Worm (Caenorhabditis elegans) whole organism, early embryonic: ENCODE data around the gene ech-2.

Source experiments
- F13C5.2 ChIP-seq: sonication (generic microtip); optimal IDR thresholded peaks from 2 replicates; lab custom pipeline; 2017; ENCODE audit warnings: mild to moderate bottlenecking, missing genetic modification characterization, inconsistent platforms, missing compliant biosample characterization
- aly-1 ChIP-seq: sonication (generic microtip); optimal IDR thresholded peaks from 2 replicates; lab custom pipeline; 2016; ENCODE audit warnings: missing genetic modification characterization, missing compliant biosample characterization
- ama-1 ChIP-seq: fragments of 150-350 bp; optimal IDR thresholded peaks from 2 replicates; lab custom pipeline; 2014
- ceh-13 ChIP-seq: fragments of 200-800 bp; sonication (Bioruptor generic); optimal IDR thresholded peaks from 2 replicates; lab custom pipeline; 2018; ENCODE audit warnings: mild to moderate bottlenecking, missing genetic modification characterization, missing compliant biosample characterization
- ceh-36 ChIP-seq: sonication (generic microtip); optimal IDR thresholded peaks from 2 replicates; lab custom pipeline; 2016; ENCODE audit warnings: missing genetic modification characterization, inconsistent platforms, missing compliant biosample characterization
- ets-7 ChIP-seq: sonication (generic microtip); optimal IDR thresholded peaks from 2 replicates; lab custom pipeline; 2016; ENCODE audit warnings: missing genotype, missing genetic modification characterization, missing compliant biosample characterization
- flt-1 ChIP-seq: fragments of 200-800 bp; sonication (Bioruptor generic); IDR thresholded peaks from 2 replicates; pipeline ENCODE4 v1.3.6; 2022; ENCODE audit warnings: missing genetic modification characterization, missing compliant biosample characterization
- hmbx-1 ChIP-seq: sonication (generic microtip); optimal IDR thresholded peaks from 2 replicates; lab custom pipeline; 2016; ENCODE audit warnings: mild to moderate bottlenecking, missing genetic modification characterization, missing compliant biosample characterization
- hmg-4 ChIP-seq: fragments of 200-800 bp; sonication (Bioruptor generic); optimal IDR thresholded peaks from 2 replicates; lab custom pipeline; 2018; ENCODE audit warnings: mild to moderate bottlenecking, missing genetic modification characterization, missing compliant biosample characterization
- pes-1 ChIP-seq: fragments of 200-800 bp; sonication (Bioruptor generic); IDR thresholded peaks from 2 replicates; pipeline ENCODE4 v1.3.6; 2022; ENCODE audit warnings: missing genetic modification reagents, missing genetic modification characterization, missing compliant biosample characterization
- scrt-1 ChIP-seq: fragments of 200-800 bp; sonication (Bioruptor generic); IDR thresholded peaks from 2 replicates; pipeline ENCODE4 v1.3.6; 2022; ENCODE audit warnings: missing genetic modification characterization, missing compliant biosample characterization
- tbx-11 ChIP-seq: fragments of 200-800 bp; sonication (Bioruptor generic); IDR thresholded peaks from 2 replicates; pipeline ENCODE4 v1.3.6; 2022; ENCODE audit warnings: missing genetic modification characterization, missing compliant biosample characterization
- tbx-37 ChIP-seq: fragments of 200-800 bp; sonication (Bioruptor generic); conservative IDR thresholded peaks from 2 replicates; pipeline ENCODE4 v1.3.6; 2022; ENCODE audit warnings: missing genetic modification reagents, missing genetic modification characterization, missing compliant biosample characterization

ce11 chrIV:11855424-11855823 is 727 bp downstream of the ech-2 start:
- TF ChIP-seq ama-1 (lab: Kevin White, UChicago) (no peak), F13C5.2 (tag; lab: Kevin White, UChicago) (no peak), ceh-13 (no peak), flt-1 (no peak), aly-1 (tag; lab: Kevin White, UChicago) (no peak), hmg-4 (no peak), pes-1 (no peak), ets-7 (tag; lab: Kevin White, UChicago) (no peak), tbx-37 (GFP tag; lab: Robert Waterston, UW) (no peak), tbx-11 (GFP tag; lab: Robert Waterston, UW) (no peak), ceh-36 (no peak), scrt-1 (GFP tag; lab: Robert Waterston, UW) (no peak), hmbx-1 (no peak)
